Worm (Caenorhabditis elegans) whole organism, dauer: Measurements from ENCODE around the gene B0334.10.
"Not testable (repeated sequence)": the region's sequence is repeated elsewhere in the genome, so short reads cannot be mapped to it uniquely, and the experiment has no call there.

Source experiments
- unc-62 ChIP-seq: sonication (generic microtip); optimal IDR thresholded peaks from 2 replicates; lab custom pipeline; 2017; ENCODE audit warnings: missing biosample characterization, missing genetic modification reagents, missing genetic modification characterization

The B0334.10 gene

DNA sequence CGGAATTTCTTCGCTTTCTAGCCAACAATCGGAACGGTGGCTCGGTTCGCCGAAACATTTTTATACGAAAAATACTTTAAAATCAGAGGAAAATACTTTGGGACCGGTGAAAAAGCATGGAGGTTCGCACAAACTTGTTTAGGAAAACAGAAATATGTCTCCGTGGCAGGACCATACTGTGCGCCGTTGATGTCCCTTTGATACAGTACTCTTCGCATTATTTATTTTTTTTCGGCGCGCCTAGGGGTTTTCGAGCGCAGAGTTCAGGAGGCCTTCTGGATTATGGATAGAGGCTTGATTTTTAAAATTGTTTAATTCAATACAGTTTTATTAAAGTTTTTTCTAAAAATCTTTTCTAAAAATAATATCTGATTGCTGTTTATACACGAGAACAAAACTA is 26.4 kb downstream of the B0334.10 start, which contains the start of gene F54D5.9:
Gene F54D5.9 (minus strand): TSS at position 115 of the 400 bp plus-strand sequence.
- no peak for TF ChIP-seq unc-62 (GFP tag; lab: Kevin White, UChicago)

ce11 chrII:11545299-11545951 is 27.1 kb downstream of the B0334.10 start, which contains the start of gene dnj-13:
Gene dnj-13, plus strand, starts transcription at chrII:11545701.
- TF ChIP-seq unc-62 (GFP tag; lab: Kevin White, UChicago): no peak

- TF ChIP-seq unc-62 (GFP tag; lab: Kevin White, UChicago): no peak
Observed at ce11 chrII:11545952-11546325, 27.7 kb downstream of the B0334.10 start.

ce11 chrII:11547254-11547687 is 29.0 kb downstream of the B0334.10 start, which contains the start of gene F54D5.7:
Gene F54D5.7, plus strand, starts transcription at chrII:11547517.
- no peak for TF ChIP-seq unc-62 (GFP tag; lab: Kevin White, UChicago)

- TF ChIP-seq unc-62 (GFP tag; lab: Kevin White, UChicago): not testable (repeated sequence)
Observed at ce11 chrII:11551981-11552380, 33.7 kb downstream of the B0334.10 start, which contains the start of gene dhgd-1. Gene dhgd-1, minus strand, starts transcription at chrII:11552081.

DNA sequence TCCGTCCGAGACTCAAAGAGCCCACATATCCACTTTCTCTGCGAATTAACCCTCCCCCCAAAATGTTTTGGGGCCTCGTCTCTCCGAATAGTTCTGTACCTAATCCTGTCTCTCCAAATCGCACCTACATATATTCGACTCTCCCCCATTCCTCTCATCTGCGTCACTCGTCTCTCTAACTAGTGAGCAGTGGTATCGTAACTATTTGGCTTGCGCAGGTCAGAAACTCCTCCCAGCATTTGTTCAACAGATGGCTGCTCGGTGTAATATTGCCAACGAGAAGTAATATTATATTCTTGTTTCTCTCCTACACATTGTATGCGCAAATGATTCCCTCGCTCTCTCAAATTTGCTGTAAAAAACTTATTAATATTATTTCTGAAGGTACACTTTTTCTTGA is 37.4 kb downstream of the B0334.10 start, which contains the start of gene F54D5.24:
Gene F54D5.24 (plus strand): TSS at position 316 of the 400 bp plus-strand sequence.
- no peak for TF ChIP-seq unc-62 (GFP tag; lab: Kevin White, UChicago)

DNA sequence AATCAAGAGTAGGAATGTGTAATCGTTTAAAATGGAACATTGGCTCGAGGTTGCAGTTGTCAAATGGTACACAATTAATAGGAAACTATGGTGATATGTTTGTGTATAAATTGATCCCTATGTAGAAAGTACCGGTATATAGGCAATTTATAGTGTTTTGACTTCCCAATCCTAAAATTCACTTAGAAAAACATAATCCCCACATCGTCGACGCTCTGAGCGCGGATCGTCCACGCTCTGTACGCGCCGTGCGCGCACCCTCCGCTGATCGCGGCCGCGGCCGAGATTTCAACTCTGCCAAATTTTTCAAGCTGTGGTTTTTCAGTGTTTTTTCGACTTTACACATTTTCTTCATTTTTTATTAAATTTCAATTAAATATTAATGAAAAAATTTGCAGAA is 38.1 kb downstream of the B0334.10 start, which contains the start of gene F54D5.17:
Gene F54D5.17 (plus strand): TSS at position 301 of the 400 bp plus-strand sequence.
- no peak for TF ChIP-seq unc-62 (GFP tag; lab: Kevin White, UChicago)

DNA sequence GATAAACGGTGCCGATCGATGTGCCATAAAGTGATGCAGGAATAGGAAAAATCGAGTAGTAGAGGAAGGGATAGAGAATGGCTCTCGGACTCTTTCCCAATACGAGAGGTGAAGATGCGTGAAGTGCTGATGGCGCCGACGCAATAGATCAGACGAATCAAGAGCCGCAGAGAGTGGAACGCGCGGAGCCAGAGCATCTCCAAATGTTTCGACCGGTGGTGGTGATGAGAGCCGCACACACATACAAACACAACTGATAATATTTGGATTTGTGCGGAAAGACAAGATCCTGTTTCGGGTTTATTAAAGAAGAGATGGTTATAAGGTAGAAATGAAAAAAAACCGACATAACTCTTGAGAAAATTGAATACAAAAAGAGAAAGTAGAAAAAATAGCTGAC is 45.8 kb downstream of the B0334.10 start, which contains the start of gene F54D5.15:
Gene F54D5.15 (minus strand): TSS at position 101 of the 400 bp plus-strand sequence.
- no peak for TF ChIP-seq unc-62 (GFP tag; lab: Kevin White, UChicago)

DNA sequence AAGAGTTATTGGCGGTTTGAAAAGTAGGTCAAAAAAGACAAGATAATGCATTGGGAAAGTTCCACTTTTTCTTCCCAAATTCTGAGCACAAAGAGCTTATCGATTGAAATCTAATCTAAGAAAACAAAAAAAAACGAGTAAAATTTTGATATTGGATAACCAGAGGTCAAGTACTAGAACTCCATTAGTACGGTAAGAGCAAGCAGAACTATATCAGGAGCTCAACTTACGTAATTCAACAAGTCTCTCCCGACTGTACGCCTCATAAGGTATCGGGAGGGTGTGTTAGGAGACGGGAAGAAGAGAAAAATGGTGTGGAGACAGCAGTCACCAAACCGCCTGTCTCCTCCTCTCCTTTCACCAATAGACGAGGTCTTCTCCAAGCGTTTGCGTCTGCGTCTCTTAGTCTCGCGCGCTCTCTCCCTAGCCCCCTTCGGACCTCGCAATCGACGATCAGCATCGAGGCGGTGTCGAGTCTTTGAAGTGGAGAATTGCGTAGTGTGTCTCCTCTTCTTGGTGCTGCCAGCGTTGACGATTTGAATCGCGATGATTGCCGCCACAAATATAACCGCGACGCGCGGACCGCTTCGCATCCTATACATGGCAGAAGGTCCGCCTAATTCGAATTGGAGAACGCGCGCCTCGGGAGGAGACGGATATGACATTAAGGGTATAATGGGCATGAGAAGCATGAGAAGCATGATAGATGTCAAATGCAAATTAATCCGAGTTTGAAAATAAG is 48.9 kb downstream of the B0334.10 start, which contains the start of gene F54D5.5:
Gene F54D5.5 (minus strand): TSS at position 51 of the 742 bp plus-strand sequence.
- no peak for TF ChIP-seq unc-62 (GFP tag; lab: Kevin White, UChicago)

DNA sequence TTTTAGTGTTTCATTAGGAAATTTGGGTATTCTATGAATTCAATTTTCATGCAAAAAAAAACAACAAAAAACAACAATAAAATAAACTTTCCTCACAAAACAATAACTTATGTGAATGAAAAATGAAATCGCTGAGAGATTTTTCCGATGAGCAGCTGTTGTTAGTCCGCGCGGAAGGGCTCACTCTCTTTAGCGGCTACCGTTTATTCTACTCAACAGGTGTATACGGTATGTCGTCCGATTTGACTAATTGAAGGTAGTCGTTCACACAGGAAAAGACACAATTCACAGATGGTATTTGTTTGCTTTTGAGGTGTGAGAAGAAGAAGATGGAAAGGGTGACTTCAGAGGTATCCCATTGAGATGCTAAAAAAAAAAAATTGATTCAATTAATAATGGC is 50.4 kb downstream of the B0334.10 start:
- TF ChIP-seq unc-62 (GFP tag; lab: Kevin White, UChicago): no peak
